Worm (Caenorhabditis elegans): ENCODE data around the gene clec-185.

ce11 chrIV:12399983-12400382 lies 38.5 kb upstream of the clec-185 start:
- TF ChIP-seq aly-1 (tag; optimal IDR thresholded peaks at IDR 0.05) (no peak), tbx-37 (GFP tag; conservative IDR thresholded peaks at IDR 0.05) (no peak)

All from whole organism, early embryonic.